Worm (Caenorhabditis elegans): Measurements from ENCODE around the gene tbc-9.

tbc-9 gene

ce11 chrIV:13503365-13504015, 834 bp upstream of the tbc-9 start:
- TF ChIP-seq mes-2 (tag; optimal IDR thresholded peaks at IDR 0.05; ENCODE audit: poor library complexity, severe bottlenecking) (peak; percentile 13), unc-130 (GFP tag; optimal IDR thresholded peaks at IDR 0.05) (peak; percentile 36)

DNA sequence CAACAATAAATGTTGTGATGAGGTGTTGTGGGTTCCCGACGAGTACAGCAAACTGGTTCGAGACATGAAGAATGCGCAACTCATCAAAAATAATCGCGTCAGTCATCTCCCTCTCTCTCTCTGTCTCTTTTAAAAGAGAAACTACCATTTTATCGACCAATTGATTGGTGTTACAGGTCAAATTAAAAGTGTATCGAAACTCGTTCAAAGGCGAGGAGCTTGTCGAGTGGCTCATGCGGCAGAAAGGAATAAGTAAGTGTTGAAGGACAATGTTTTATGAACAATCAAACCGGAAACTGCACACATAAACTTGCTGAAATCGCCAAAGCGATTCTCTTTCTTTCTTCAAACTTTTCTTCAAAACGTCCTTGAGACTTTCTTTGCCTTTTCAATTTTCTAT, 8.9 kb downstream of the tbc-9 start:
- no peak for TF ChIP-seq pqm-1 (tag; optimal IDR thresholded peaks at IDR 0.05)
- TF ChIP-seq F10B5.3 (tag; optimal IDR thresholded peaks at IDR 0.05) = no peak
- TF ChIP-seq madf-9 (GFP tag; conservative IDR thresholded peaks at IDR 0.05) = no peak
- TF ChIP-seq zip-2 (tag; optimal IDR thresholded peaks at IDR 0.05) = no peak
- no peak for TF ChIP-seq aly-2 (tag; optimal IDR thresholded peaks at IDR 0.05)
- no peak for TF ChIP-seq hlh-30 (tag; optimal IDR thresholded peaks at IDR 0.05; ENCODE audit: insufficient read depth)
- TF ChIP-seq daf-19 (GFP tag; conservative IDR thresholded peaks at IDR 0.05) = no peak
- TF ChIP-seq lin-29 (GFP tag; IDR thresholded peaks at IDR 0.05) = no peak
- TF ChIP-seq ZK337.2 (GFP tag; IDR thresholded peaks at IDR 0.05) = no peak
- TF ChIP-seq ctbp-1 (GFP tag; IDR thresholded peaks at IDR 0.05) = no peak
- TF ChIP-seq nhr-10 (tag; optimal IDR thresholded peaks at IDR 0.05) = no peak
- TF ChIP-seq madf-5 (GFP tag; IDR thresholded peaks at IDR 0.05) = no peak
- no peak for TF ChIP-seq lin-1 (GFP tag; IDR thresholded peaks at IDR 0.05)
- no peak for TF ChIP-seq mep-1 (tag; optimal IDR thresholded peaks at IDR 0.05)
- no peak for TF ChIP-seq ztf-11 (tag; optimal IDR thresholded peaks at IDR 0.05)
- no peak for TF ChIP-seq skn-1 (tag; optimal IDR thresholded peaks at IDR 0.05)
- TF ChIP-seq nhr-6 (tag; optimal IDR thresholded peaks at IDR 0.05) = no peak
- no peak for TF ChIP-seq nhr-48 (tag; optimal IDR thresholded peaks at IDR 0.05)
- TF ChIP-seq nhr-77 (tag; optimal IDR thresholded peaks at IDR 0.05) = no peak

DNA sequence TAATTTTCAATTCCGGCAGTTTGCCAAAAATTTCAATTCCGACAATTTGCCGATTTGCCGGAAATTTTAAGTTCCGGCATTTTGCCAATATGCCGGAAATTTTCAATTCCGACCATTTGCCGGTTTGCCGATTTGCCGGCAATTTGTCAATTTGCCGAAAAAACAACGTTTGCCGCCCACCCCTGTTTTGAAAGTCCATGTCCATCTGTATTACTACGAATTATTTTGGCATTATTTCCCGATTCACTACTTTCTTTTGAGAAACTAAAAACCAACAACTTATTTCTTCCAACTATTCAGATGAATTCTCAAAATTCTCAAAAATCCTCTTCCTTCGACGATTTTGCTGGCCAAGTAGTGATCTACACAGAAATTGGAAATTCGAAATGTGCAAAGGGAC, 10.4 kb downstream of the tbc-9 start, which contains the start of gene Y45F10A.7:
Y45F10A.7 (plus strand) TSS at position 301 of the 400 bp plus-strand sequence.
- TF ChIP-seq nhr-77 (tag; optimal IDR thresholded peaks at IDR 0.05) = no peak
- no peak for TF ChIP-seq nhr-25 (tag; optimal IDR thresholded peaks at IDR 0.05; ENCODE audit: borderline replicate concordance, insufficient read depth)
- TF ChIP-seq Y105C5A.15 (GFP tag; IDR thresholded peaks at IDR 0.05) = no peak
- TF ChIP-seq zfp-3 (GFP tag; conservative IDR thresholded peaks at IDR 0.05) = no peak
- no peak for TF ChIP-seq mdl-1 (tag; optimal IDR thresholded peaks at IDR 0.05)
- TF ChIP-seq set-16 (GFP tag; IDR thresholded peaks at IDR 0.05) = no peak
- TF ChIP-seq F26F4.8 (GFP tag; conservative IDR thresholded peaks at IDR 0.05) = no peak
- TF ChIP-seq dmd-8 (GFP tag; IDR thresholded peaks at IDR 0.05) = no peak

ce11 chrIV:13487596-13487995, 15.1 kb downstream of the tbc-9 start:
- peak in 1 of 2 experiments; percentile 53 for TF ChIP-seq unc-62 (GFP tag; optimal IDR thresholded peaks at IDR 0.05 in 1 of 2)
- TF ChIP-seq unc-62 (tag; optimal IDR thresholded peaks at IDR 0.05) = no peak
- no peak for TF ChIP-seq ceh-62 (tag; optimal IDR thresholded peaks at IDR 0.05)
- no peak for TF ChIP-seq dmd-9 (GFP tag; IDR thresholded peaks at IDR 0.05)
- no peak for TF ChIP-seq ztf-11 (tag; optimal IDR thresholded peaks at IDR 0.05)

DNA sequence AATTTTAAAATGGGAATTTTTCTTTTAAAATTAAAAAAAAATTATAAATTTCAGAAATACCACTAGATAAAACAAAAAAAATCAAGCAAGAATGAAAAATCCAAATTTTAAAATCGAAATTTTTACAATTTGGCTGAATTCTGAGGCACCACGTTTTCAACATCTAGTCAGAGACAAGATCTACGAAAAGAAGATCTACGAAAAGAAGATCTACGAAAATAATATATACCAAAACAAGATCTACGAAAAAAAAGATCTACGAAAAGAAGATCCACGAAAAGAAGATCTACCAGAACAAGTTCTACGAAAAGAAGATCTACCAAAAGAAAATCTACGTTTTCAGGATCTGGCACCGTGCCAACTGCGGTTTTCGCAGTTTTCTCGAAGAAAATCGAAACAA, 15.6 kb downstream of the tbc-9 start:
- no peak for TF ChIP-seq rbr-2 (tag; optimal IDR thresholded peaks at IDR 0.05)
- 0 out of 2 replicates have a peak, but pooled peaks have one; percentile 9 for TF ChIP-seq dmd-6 (GFP tag; IDR thresholded peaks at IDR 0.05)
- no peak for TF ChIP-seq tag-97 (GFP tag; IDR thresholded peaks at IDR 0.05)
- no peak for TF ChIP-seq zag-1 (tag; optimal IDR thresholded peaks at IDR 0.05)
- no peak for TF ChIP-seq ZK546.5 (tag; optimal IDR thresholded peaks at IDR 0.05)
- TF ChIP-seq nhr-77 (tag; optimal IDR thresholded peaks at IDR 0.05) = no peak
- peak in 1 of 2 experiments; percentile 71 for TF ChIP-seq hif-1 (tag; optimal IDR thresholded peaks at IDR 0.05)
- peak; percentile 85 for TF ChIP-seq mes-2 (tag; optimal IDR thresholded peaks at IDR 0.05; ENCODE audit: poor library complexity, severe bottlenecking)
- no peak for TF ChIP-seq egl-43 (GFP tag; IDR thresholded peaks at IDR 0.05)
- TF ChIP-seq lin-1 (GFP tag; IDR thresholded peaks at IDR 0.05) = no peak
- TF ChIP-seq nhr-111 (GFP tag; optimal IDR thresholded peaks at IDR 0.05) = no peak
- no peak for TF ChIP-seq dmd-9 (GFP tag; IDR thresholded peaks at IDR 0.05)
- TF ChIP-seq nhr-48 (tag; optimal IDR thresholded peaks at IDR 0.05) = no peak
- 0 out of 2 replicates have a peak, but pooled peaks have one; percentile 29 for TF ChIP-seq lin-38 (GFP tag; IDR thresholded peaks at IDR 0.05)

Measured in whole organism, L4 larva.